Fruit fly (Drosophila melanogaster) whole organism, embryonic: ENCODE results near the gene CG6294.
A peak's percentile ranks its signal among the peaks of the same experiment; 100 is the strongest.

Experiments
- Abd-B ChIP-seq: fragments of 200-800 bp; sonication (Bioruptor generic); optimal IDR thresholded peaks from 2 replicates; lab custom pipeline; 2018; ENCODE audit warnings: missing biosample characterization, mild to moderate bottlenecking, missing genetic modification characterization, moderate library complexity
- Adf1 ChIP-seq: fragments of 200-800 bp; sonication (Bioruptor generic); IDR thresholded peaks from 2 replicates; pipeline ENCODE4 v1.3.6; 2022; ENCODE audit warnings: missing biosample characterization, missing genetic modification characterization
- Awh ChIP-seq: fragments of 200-800 bp; sonication (Bioruptor generic); IDR thresholded peaks from 2 replicates; pipeline ENCODE4, ENCODE4 v1.3.6; 2022; ENCODE audit warnings: missing biosample characterization, missing genetic modification characterization
- Blimp-1 ChIP-seq: fragments of 200-800 bp; sonication (Bioruptor generic); optimal IDR thresholded peaks from 3 replicates; lab custom pipeline; 2018; ENCODE audit warnings: missing biosample characterization, missing genetic modification characterization, mild to moderate bottlenecking, moderate library complexity, missing genetic modification reagents
- CG10321 ChIP-seq: fragments of 200-800 bp; sonication (Bioruptor generic); IDR thresholded peaks from 2 replicates; pipeline ENCODE4 v1.3.6; 2022; ENCODE audit warnings: missing biosample characterization, missing genetic modification characterization
- CG10431 ChIP-seq: fragments of 200-800 bp; sonication (Bioruptor generic); optimal IDR thresholded peaks from 3 replicates; lab custom pipeline; 2018; ENCODE audit warnings: missing biosample characterization, mild to moderate bottlenecking, missing genetic modification characterization
- CG10543 ChIP-seq: fragments of 200-800 bp; sonication (Bioruptor generic); optimal IDR thresholded peaks from 3 replicates; lab custom pipeline; 2017; ENCODE audit warnings: missing biosample characterization, mild to moderate bottlenecking, missing genetic modification characterization, moderate library complexity
- CG12769 ChIP-seq: fragments of 200-800 bp; sonication (Bioruptor generic); optimal IDR thresholded peaks from 2 replicates; lab custom pipeline; 2019; ENCODE audit warnings: missing biosample characterization, mild to moderate bottlenecking, missing genetic modification characterization, moderate library complexity
- CG13123 ChIP-seq: fragments of 200-800 bp; sonication (Bioruptor generic); optimal IDR thresholded peaks from 2 replicates; lab custom pipeline; 2016; ENCODE audit warnings: missing biosample characterization, missing genetic modification characterization
- CG14965 ChIP-seq: fragments of 200-800 bp; sonication (Bioruptor generic); optimal IDR thresholded peaks from 2 replicates; lab custom pipeline; 2016; ENCODE audit warnings: missing biosample characterization, missing genetic modification characterization, borderline replicate concordance
- CG15514 ChIP-seq: fragments of 200-800 bp; sonication (Bioruptor generic); optimal IDR thresholded peaks from 3 replicates; lab custom pipeline; 2017; ENCODE audit warnings: missing biosample characterization, missing genetic modification characterization, mild to moderate bottlenecking, moderate library complexity, missing genetic modification reagents
- CG15696 ChIP-seq: fragments of 200-800 bp; sonication (Bioruptor generic); optimal IDR thresholded peaks from 2 replicates; lab custom pipeline; 2019; ENCODE audit warnings: missing biosample characterization, mild to moderate bottlenecking, missing genetic modification characterization, moderate library complexity
- CG18599 ChIP-seq: fragments of 200-800 bp; sonication (Bioruptor generic); optimal IDR thresholded peaks from 3 replicates; lab custom pipeline; 2017; ENCODE audit warnings: missing biosample characterization, missing genetic modification characterization, mild to moderate bottlenecking, moderate library complexity, missing genetic modification reagents
- CG34376 ChIP-seq: fragments of 200-800 bp; sonication (Bioruptor generic); optimal IDR thresholded peaks from 2 replicates; lab custom pipeline; 2018; ENCODE audit warnings: missing biosample characterization, mild to moderate bottlenecking, missing genetic modification characterization
- CG4360 ChIP-seq: fragments of 200-800 bp; sonication (Bioruptor generic); IDR thresholded peaks from 2 replicates; pipeline ENCODE4 v1.3.6; 2022; ENCODE audit warnings: missing biosample characterization, missing genetic modification characterization
- CG8924 ChIP-seq: fragments of 200-800 bp; optimal IDR thresholded peaks from 3 replicates; lab custom pipeline; 2019; ENCODE audit warnings: missing biosample characterization, mild to moderate bottlenecking, missing genetic modification characterization, moderate library complexity
- D19A ChIP-seq: fragments of 200-800 bp; optimal IDR thresholded peaks from 3 replicates; lab custom pipeline; 2019; ENCODE audit warnings: missing biosample characterization, mild to moderate bottlenecking, missing genetic modification characterization, moderate library complexity
- Deaf1 ChIP-seq: fragments of 200-800 bp; optimal IDR thresholded peaks from 3 replicates; lab custom pipeline; 2019; ENCODE audit warnings: missing biosample characterization, mild to moderate bottlenecking, missing genetic modification characterization, moderate library complexity
- Dll ChIP-seq: fragments of 200-800 bp; sonication (Bioruptor generic); IDR thresholded peaks from 4 replicates; pipeline ENCODE4 v1.3.6; 2022; ENCODE audit warnings: missing biosample characterization, missing genetic modification characterization; ENCODE audit not compliant: partially characterized antibody
- Fer1 ChIP-seq: fragments of 200-800 bp; sonication (Bioruptor generic); optimal IDR thresholded peaks from 2 replicates; lab custom pipeline; 2017; ENCODE audit warnings: missing biosample characterization, mild to moderate bottlenecking, missing genetic modification characterization
- H15 ChIP-seq: fragments of 200-800 bp; sonication (Bioruptor generic); IDR thresholded peaks from 3 replicates; pipeline ENCODE4 v1.3.6; 2022; ENCODE audit warnings: missing biosample characterization, missing genetic modification characterization
- HHEX ChIP-seq: fragments of 200-800 bp; sonication (Bioruptor generic); optimal IDR thresholded peaks from 3 replicates; lab custom pipeline; 2017; ENCODE audit warnings: missing biosample characterization, mild to moderate bottlenecking, missing genetic modification characterization, missing genetic modification reagents
- HLH4C ChIP-seq: fragments of 200-800 bp; sonication (Bioruptor generic); IDR thresholded peaks from 3 replicates; pipeline ENCODE4 v1.3.6; 2022; ENCODE audit warnings: missing biosample characterization, missing genetic modification characterization; ENCODE audit not compliant: partially characterized antibody
- Hmr ChIP-seq: fragments of 200-800 bp; sonication (Bioruptor generic); optimal IDR thresholded peaks from 3 replicates; lab custom pipeline; 2017; ENCODE audit warnings: mild to moderate bottlenecking, missing biosample characterization, missing genetic modification reagents, missing genetic modification characterization
- Hmx ChIP-seq: fragments of 200-800 bp; sonication (Bioruptor generic); optimal IDR thresholded peaks from 2 replicates; lab custom pipeline; 2016; ENCODE audit warnings: missing biosample characterization, missing genetic modification characterization
- MTF-1 ChIP-seq: fragments of 200-800 bp; sonication (Bioruptor generic); optimal IDR thresholded peaks from 2 replicates; lab custom pipeline; 2018; ENCODE audit warnings: missing biosample characterization, mild to moderate bottlenecking, missing genetic modification characterization, borderline replicate concordance
- Med ChIP-seq: fragments of 200-800 bp; sonication (Bioruptor generic); peaks from one replicate; lab custom pipeline; 2016; ENCODE audit warnings: missing biosample characterization, missing genetic modification characterization, mild to moderate bottlenecking, inconsistent platforms, moderate library complexity
- Meics ChIP-seq: fragments of 200-800 bp; sonication (Bioruptor generic); optimal IDR thresholded peaks from 2 replicates; lab custom pipeline; 2017; ENCODE audit warnings: missing biosample characterization, mild to moderate bottlenecking, missing genetic modification characterization
- Nf-YC ChIP-seq: fragments of 200-800 bp; optimal IDR thresholded peaks from 3 replicates; lab custom pipeline; 2019; ENCODE audit warnings: missing biosample characterization, mild to moderate bottlenecking, missing genetic modification characterization, moderate library complexity
- Ravus ChIP-seq: fragments of 200-800 bp; sonication (Bioruptor generic); IDR thresholded peaks from 2 replicates; pipeline ENCODE4 v1.3.6; 2022; ENCODE audit warnings: missing biosample characterization, missing genetic modification characterization
- Sox100B ChIP-seq: fragments of 200-800 bp; sonication (Bioruptor generic); optimal IDR thresholded peaks from 3 replicates; lab custom pipeline; 2018; ENCODE audit warnings: missing biosample characterization, mild to moderate bottlenecking, missing genetic modification characterization
- Sox102F ChIP-seq: fragments of 200-800 bp; sonication (Bioruptor generic); optimal IDR thresholded peaks from 2 replicates; lab custom pipeline; 2018; ENCODE audit warnings: missing biosample characterization, mild to moderate bottlenecking, missing genetic modification characterization, moderate library complexity
- Spps ChIP-seq: fragments of 200-800 bp; sonication (Bioruptor generic); optimal IDR thresholded peaks from 2 replicates; lab custom pipeline; 2018; ENCODE audit warnings: missing biosample characterization, mild to moderate bottlenecking, missing genetic modification characterization
- Trl ChIP-seq, 3 experiments: fragments of >200 bp in 2 of 3; fragments of 200-800 bp in 1 of 3; sonication (Bioruptor generic) in 1 of 3; optimal IDR thresholded peaks; 2 replicates in 1 of 3; 3 replicates in 2 of 3; lab custom pipeline; 2016 to 2017; ENCODE audit warnings: missing biosample characterization in 1 of 3, missing genetic modification characterization in 1 of 3
- ato ChIP-seq: fragments of 200-800 bp; sonication (Bioruptor generic); IDR thresholded peaks from 2 replicates; pipeline ENCODE4 v1.3.6; 2022; ENCODE audit warnings: missing biosample characterization, missing genetic modification characterization; ENCODE audit not compliant: partially characterized antibody
- bsh ChIP-seq, 2 experiments: fragments of 200-800 bp; sonication (Bioruptor generic); optimal IDR thresholded peaks; 2 replicates each; lab custom pipeline; 2017 to 2018; ENCODE audit warnings: mild to moderate bottlenecking in 2 of 2, missing biosample characterization in 2 of 2, missing genetic modification characterization in 2 of 2, moderate library complexity in 1 of 2
- crol ChIP-seq: fragments of 200-800 bp; sonication (Bioruptor generic); IDR thresholded peaks from 2 replicates; pipeline ENCODE4 v1.3.6; 2022; ENCODE audit warnings: missing biosample characterization, missing genetic modification characterization
- grn ChIP-seq: fragments of 200-800 bp; sonication (Bioruptor generic); optimal IDR thresholded peaks from 3 replicates; lab custom pipeline; 2017; ENCODE audit warnings: missing biosample characterization, missing genetic modification characterization
- h ChIP-seq: fragments of >200 bp; optimal IDR thresholded peaks from 2 replicates; lab custom pipeline; 2017
- ham ChIP-seq: fragments of 200-800 bp; sonication (Bioruptor generic); IDR thresholded peaks from 2 replicates; pipeline ENCODE4 v1.3.6; 2022; ENCODE audit warnings: missing biosample characterization, missing genetic modification characterization
- jing ChIP-seq: fragments of 200-800 bp; sonication (Bioruptor generic); optimal IDR thresholded peaks from 2 replicates; lab custom pipeline; 2018; ENCODE audit warnings: missing biosample characterization, mild to moderate bottlenecking, missing genetic modification characterization
- kni ChIP-seq: fragments of 200-800 bp; sonication (Bioruptor generic); optimal IDR thresholded peaks from 3 replicates; lab custom pipeline; 2017; ENCODE audit warnings: mild to moderate bottlenecking, missing biosample characterization, missing genetic modification reagents, missing genetic modification characterization
- lab ChIP-seq: fragments of 200-800 bp; sonication (Bioruptor generic); optimal IDR thresholded peaks from 3 replicates; lab custom pipeline; 2017; ENCODE audit warnings: missing biosample characterization, missing genetic modification characterization, mild to moderate bottlenecking, moderate library complexity, missing genetic modification reagents
- mirr ChIP-seq: fragments of 200-800 bp; sonication (Bioruptor generic); optimal IDR thresholded peaks from 3 replicates; lab custom pipeline; 2018; ENCODE audit warnings: missing biosample characterization, mild to moderate bottlenecking, missing genetic modification characterization
- schlank ChIP-seq: fragments of 200-800 bp; sonication (Bioruptor generic); optimal IDR thresholded peaks from 2 replicates; lab custom pipeline; 2018; ENCODE audit warnings: missing biosample characterization, mild to moderate bottlenecking, missing genetic modification characterization
- sens ChIP-seq: fragments of 200-800 bp; sonication (Bioruptor generic); peaks from one replicate; lab custom pipeline; 2016; ENCODE audit warnings: missing biosample characterization, missing genetic modification characterization
- toy ChIP-seq: fragments of 200-800 bp; sonication (Bioruptor generic); IDR thresholded peaks from 2 replicates; pipeline ENCODE4 v1.3.6; 2022; ENCODE audit warnings: missing biosample characterization, missing genetic modification characterization
- ttk ChIP-seq: fragments of 200-800 bp; sonication (Bioruptor generic); IDR thresholded peaks from 2 replicates; pipeline ENCODE4 v2.1.2; 2022; ENCODE audit warnings: missing biosample characterization, missing genetic modification characterization
- vvl ChIP-seq: fragments of 200-800 bp; sonication (Bioruptor generic); IDR thresholded peaks from 2 replicates; pipeline ENCODE4 v1.3.6; 2022; ENCODE audit warnings: missing biosample characterization, missing genetic modification characterization
- zen ChIP-seq: fragments of 200-800 bp; sonication (Bioruptor generic); optimal IDR thresholded peaks from 3 replicates; lab custom pipeline; 2018; ENCODE audit warnings: missing biosample characterization, mild to moderate bottlenecking, missing genetic modification characterization, moderate library complexity

CG6294 gene

DNA sequence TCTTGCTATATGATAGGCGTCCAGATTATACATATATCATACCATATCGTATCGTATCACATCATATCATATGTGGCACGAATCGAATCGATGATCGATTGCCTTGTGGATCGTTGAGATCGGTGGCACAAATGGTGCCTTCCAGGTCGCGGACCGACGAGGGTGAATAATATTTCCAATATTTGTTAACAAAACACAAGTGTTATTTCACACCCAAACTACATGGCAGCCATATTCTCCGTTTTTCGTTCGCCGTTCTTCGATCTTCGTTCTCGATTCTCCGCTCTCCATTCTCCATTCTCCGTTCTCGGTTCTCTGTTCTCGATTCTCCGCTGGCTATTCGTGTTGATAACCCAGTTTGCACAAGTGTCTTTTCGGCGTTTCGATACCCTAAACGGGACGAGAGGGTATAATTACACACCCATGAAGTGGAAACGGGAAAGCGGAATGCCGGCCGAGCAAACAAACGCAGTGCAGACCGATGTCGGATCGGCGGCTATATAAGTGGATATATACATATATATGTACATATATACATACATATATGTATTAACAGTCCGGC is 39.3 kb downstream of the CG6294 start:
- TF ChIP-seq Sox100B (GFP tag; lab: Kevin White, UChicago) (no peak), CG34376 (GFP tag; lab: Kevin White, UChicago) (peak; percentile 28), CG12769 (tag; lab: Kevin White, UChicago) (peak; percentile 5), mirr (GFP tag; lab: Kevin White, UChicago) (peak; percentile 23), HLH4C (GFP tag; lab: Robert Waterston, UW) (no peak), ttk (GFP tag; lab: Robert Waterston, UW) (no peak), MTF-1 (GFP tag; lab: Kevin White, UChicago) (peak; percentile 14), HHEX (GFP tag; lab: Kevin White, UChicago) (peak; percentile 22), CG10431 (peak; percentile 19), D19A (tag; lab: Kevin White, UChicago) (peak; percentile 74), ato (no peak), Med (peak; percentile 68), Spps (tag; lab: Kevin White, UChicago) (no peak), toy (no peak), CG15696 (no peak), bsh (GFP tag; optimal IDR thresholded peaks at IDR 0.05; lab: Kevin White, UChicago) (no peak), CG15514 (GFP tag; lab: Kevin White, UChicago) (peak; percentile 5), kni (peak; percentile 31), Meics (GFP tag; lab: Kevin White, UChicago) (peak; percentile 21), vvl (no peak), ham (GFP tag; lab: Robert Waterston, UW) (no peak), Blimp-1 (no peak), Deaf1 (peak; percentile 14), Trl (optimal IDR thresholded peaks at IDR 0.05; lab: Kevin White, UChicago) (peak in 1 of 2 experiments; percentile 5), Trl (GFP tag; optimal IDR thresholded peaks at IDR 0.05; lab: Kevin White, UChicago) (no peak), Dll (GFP tag; lab: Robert Waterston, UW) (no peak), Abd-B (GFP tag; lab: Kevin White, UChicago) (no peak), grn (peak; percentile 37), Hmr (GFP tag; lab: Kevin White, UChicago) (peak; percentile 6), sens (GFP tag; lab: Kevin White, UChicago) (peak; percentile 37), Fer1 (GFP tag; lab: Kevin White, UChicago) (no peak), CG18599 (peak; percentile 24), CG10543 (GFP tag; lab: Kevin White, UChicago) (peak; percentile 6), lab (GFP tag; lab: Kevin White, UChicago) (peak; percentile 60)

- TF ChIP-seq jing (no peak), Awh (GFP tag; lab: Robert Waterston, UW) (0 out of 2 replicates have a peak, but pooled peaks have one; percentile 23), schlank (tag; lab: Kevin White, UChicago) (no peak), Ravus (GFP tag; lab: Robert Waterston, UW) (no peak), CG14965 (GFP tag; lab: Kevin White, UChicago) (no peak), CG10543 (GFP tag; lab: Kevin White, UChicago) (peak; percentile 26), h (no peak), crol (GFP tag; lab: Robert Waterston, UW) (peak; percentile 76), Adf1 (GFP tag; lab: Robert Waterston, UW) (peak; percentile 88), CG8924 (no peak), Hmx (no peak), CG10321 (peak; percentile 20; the same call in 1 of the 2 replicates), Sox102F (GFP tag; lab: Kevin White, UChicago) (no peak), lab (GFP tag; lab: Kevin White, UChicago) (peak; percentile 15), Nf-YC (tag; lab: Kevin White, UChicago) (peak; percentile 55), CG4360 (GFP tag; lab: Robert Waterston, UW) (no peak), H15 (GFP tag; lab: Robert Waterston, UW) (no peak), CG13123 (GFP tag; lab: Kevin White, UChicago) (no peak), zen (tag; lab: Kevin White, UChicago) (peak; percentile 8)
Observed at dm6 chrX:15502864-15503263, 40.3 kb downstream of the CG6294 start.
